Fruit fly (Drosophila melanogaster): ENCODE data around the gene Drsl6.

DNA sequence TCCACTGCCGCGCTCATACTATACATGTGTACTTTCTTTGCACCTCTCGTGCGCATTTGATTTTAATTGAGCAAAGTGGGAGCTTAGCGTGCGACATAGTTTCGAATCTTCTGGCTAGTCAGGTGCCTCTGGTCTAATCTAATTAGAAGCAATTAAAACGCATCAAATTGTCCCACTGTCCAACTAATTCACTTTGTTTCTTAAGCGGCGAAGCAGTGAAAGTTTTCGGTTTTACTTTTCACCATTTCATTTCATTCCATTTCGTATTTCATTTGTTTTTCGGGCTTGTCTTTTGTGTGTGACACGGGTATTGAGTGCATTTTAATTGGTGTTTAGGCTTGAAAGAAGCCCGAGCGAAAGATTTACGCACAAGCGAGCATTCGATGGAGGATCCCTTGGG, 16.3 kb upstream of the Drsl6 start:
- no peak for TF ChIP-seq usp (GFP tag; optimal IDR thresholded peaks at IDR 0.05)
- TF ChIP-seq pan (optimal IDR thresholded peaks at IDR 0.05) = no peak
- no peak for TF ChIP-seq EcR (GFP tag; optimal IDR thresholded peaks at IDR 0.05)

Data from whole organism.